Fruit fly (Drosophila melanogaster) whole organism: ENCODE data around the gene CG31826.

Source experiments
- EcR ChIP-seq, 2 experiments: fragments of >200 bp; optimal IDR thresholded peaks; 2 replicates each; lab custom pipeline; 2017; ENCODE audit warnings: missing biosample characterization in 2 of 2, missing genetic modification characterization in 2 of 2, missing genetic modification reagents in 2 of 2
- psq ChIP-seq: fragments of >200 bp; optimal IDR thresholded peaks from 2 replicates; lab custom pipeline; 2017
- usp ChIP-seq: fragments of >200 bp; optimal IDR thresholded peaks from 2 replicates; lab custom pipeline; 2017; ENCODE audit warnings: missing biosample characterization, missing genetic modification characterization, mixed read lengths

dm6 chr2L:15752096-15752495 is 20.8 kb downstream of the CG31826 start, which contains the start of gene Mtr4:
- no peak for TF ChIP-seq psq
- no peak for TF ChIP-seq EcR (GFP tag; optimal IDR thresholded peaks at IDR 0.05; lab: Kevin White, UChicago)
- no peak for TF ChIP-seq usp (GFP tag; lab: Kevin White, UChicago)
